Worm (Caenorhabditis elegans) whole organism, L4 larva: Measurements from ENCODE around the gene gfi-1.

Experiments used
- F44E2.7 ChIP-seq: fragments of 200-800 bp; sonication (Bioruptor generic); IDR thresholded peaks from 2 replicates; pipeline ENCODE4 v2.1.2; 2022; ENCODE audit warnings: missing genetic modification characterization, missing compliant biosample characterization
- Y75B8A.6 ChIP-seq: fragments of 200-800 bp; sonication (Bioruptor generic); IDR thresholded peaks from 2 replicates; pipeline ENCODE4 v1.3.6; 2022; ENCODE audit warnings: missing genetic modification reagents, missing genetic modification characterization, missing compliant biosample characterization
- ZK337.2 ChIP-seq: fragments of 200-800 bp; sonication (Bioruptor generic); IDR thresholded peaks from 2 replicates; pipeline ENCODE4 v1.3.6; 2022; ENCODE audit warnings: missing genetic modification reagents, missing genetic modification characterization, missing compliant biosample characterization
- aha-1 ChIP-seq: fragments of 150-350 bp; peaks from one replicate; lab custom pipeline; 2014; ENCODE audit warnings: missing biosample characterization, missing genetic modification characterization
- arid-1 ChIP-seq: fragments of 200-800 bp; sonication (Bioruptor generic); conservative IDR thresholded peaks from 2 replicates; pipeline ENCODE4 v1.3.6; 2022; ENCODE audit warnings: missing genetic modification reagents, missing genetic modification characterization, missing compliant biosample characterization
- ceh-32 ChIP-seq: sonication (generic microtip); optimal IDR thresholded peaks from 2 replicates; lab custom pipeline; 2016; ENCODE audit warnings: mild to moderate bottlenecking, missing genetic modification characterization, missing compliant biosample characterization; ENCODE audit not compliant: poor library complexity
- ceh-62 ChIP-seq: sonication (generic microtip); optimal IDR thresholded peaks from 2 replicates; lab custom pipeline; 2017; ENCODE audit warnings: missing biosample characterization, missing genetic modification characterization
- ceh-82 ChIP-seq: sonication (generic microtip); optimal IDR thresholded peaks from 2 replicates; lab custom pipeline; 2017; ENCODE audit warnings: missing biosample characterization, missing genetic modification characterization
- cey-2 ChIP-seq: sonication (generic microtip); optimal IDR thresholded peaks from 3 replicates; lab custom pipeline; 2017; ENCODE audit warnings: missing genetic modification characterization, mild to moderate bottlenecking, missing compliant biosample characterization, antibody characterized with exemption, borderline replicate concordance; ENCODE audit not compliant: insufficient read depth
- daf-12 ChIP-seq: fragments of 150-350 bp; optimal IDR thresholded peaks from 2 replicates; lab custom pipeline; 2014; ENCODE audit warnings: missing biosample characterization, missing genetic modification reagents, missing genetic modification characterization
- daf-16 ChIP-seq, 3 experiments: sonication (generic microtip); optimal IDR thresholded peaks; 2 replicates each; lab custom pipeline; 2016 to 2017; ENCODE audit warnings: missing genetic modification characterization in 3 of 3, missing genetic modification reagents in 3 of 3, mild to moderate bottlenecking in 2 of 3, missing compliant biosample characterization in 2 of 3, missing biosample characterization in 1 of 3, moderate library complexity in 1 of 3
- dmd-6 ChIP-seq: fragments of 200-800 bp; sonication (Bioruptor generic); IDR thresholded peaks from 2 replicates; pipeline ENCODE4 v1.3.6; 2022; ENCODE audit warnings: missing genetic modification reagents, missing genetic modification characterization, missing compliant biosample characterization
- dmd-9 ChIP-seq: fragments of 200-800 bp; sonication (Bioruptor generic); IDR thresholded peaks from 2 replicates; pipeline ENCODE4 v1.3.6; 2022; ENCODE audit warnings: missing genetic modification reagents, missing genetic modification characterization, missing compliant biosample characterization
- dpl-1 ChIP-seq: fragments of 150-350 bp; optimal IDR thresholded peaks from 2 replicates; lab custom pipeline; 2014; ENCODE audit warnings: missing biosample characterization, missing genetic modification reagents, missing genetic modification characterization
- duxl-1 ChIP-seq: sonication (generic microtip); optimal IDR thresholded peaks from 2 replicates; lab custom pipeline; 2016; ENCODE audit warnings: mild to moderate bottlenecking, missing genetic modification characterization, moderate library complexity, missing compliant biosample characterization; ENCODE audit not compliant: poor library complexity
- dve-1 ChIP-seq: sonication (generic microtip); optimal IDR thresholded peaks from 2 replicates; lab custom pipeline; 2017; ENCODE audit warnings: antibody characterized with exemption, mild to moderate bottlenecking, missing genetic modification characterization, missing compliant biosample characterization; ENCODE audit not compliant: insufficient read depth
- fkh-10 ChIP-seq: fragments of 150-350 bp; optimal IDR thresholded peaks from 2 replicates; lab custom pipeline; 2014; ENCODE audit warnings: missing biosample characterization, missing genetic modification reagents, missing genetic modification characterization
- hlh-11 ChIP-seq: fragments of 200-800 bp; sonication (Bioruptor generic); optimal IDR thresholded peaks from 2 replicates; lab custom pipeline; 2018; ENCODE audit warnings: mild to moderate bottlenecking, missing genetic modification characterization, missing compliant biosample characterization
- hmg-1.1 ChIP-seq: fragments of 200-800 bp; sonication (Bioruptor generic); IDR thresholded peaks from 2 replicates; pipeline ENCODE4 v1.3.6; 2022; ENCODE audit warnings: missing genetic modification reagents, missing genetic modification characterization, missing compliant biosample characterization
- lir-3 ChIP-seq: sonication (generic microtip); optimal IDR thresholded peaks from 2 replicates; lab custom pipeline; 2016; ENCODE audit warnings: mild to moderate bottlenecking, missing genetic modification characterization, missing compliant biosample characterization
- madf-9 ChIP-seq: fragments of 200-800 bp; sonication (Bioruptor generic); conservative IDR thresholded peaks from 2 replicates; pipeline ENCODE4 v1.3.6; 2022; ENCODE audit warnings: missing genetic modification reagents, missing genetic modification characterization, missing compliant biosample characterization
- mdt-29 ChIP-seq: fragments of 200-800 bp; sonication (Bioruptor generic); IDR thresholded peaks from 2 replicates; pipeline ENCODE4 v1.3.6; 2022; ENCODE audit warnings: missing genetic modification reagents, missing genetic modification characterization, missing compliant biosample characterization
- mes-2 ChIP-seq: sonication (generic microtip); optimal IDR thresholded peaks from 2 replicates; lab custom pipeline; 2016; ENCODE audit warnings: missing genotype, mild to moderate bottlenecking, missing genetic modification characterization, missing compliant biosample characterization; ENCODE audit not compliant: poor library complexity, severe bottlenecking
- nhr-10 ChIP-seq: fragments of 150-350 bp; optimal IDR thresholded peaks from 2 replicates; lab custom pipeline; 2014; ENCODE audit warnings: missing biosample characterization, missing genetic modification characterization
- nhr-102 ChIP-seq: sonication (generic microtip); optimal IDR thresholded peaks from 2 replicates; lab custom pipeline; 2016; ENCODE audit warnings: mild to moderate bottlenecking, missing genetic modification characterization, moderate library complexity, missing compliant biosample characterization
- nhr-11 ChIP-seq: fragments of 150-350 bp; optimal IDR thresholded peaks from 2 replicates; lab custom pipeline; 2014; ENCODE audit warnings: missing biosample characterization, missing genetic modification characterization
- nhr-25 ChIP-seq: sonication (generic microtip); optimal IDR thresholded peaks from 2 replicates; lab custom pipeline; 2017; ENCODE audit warnings: missing genetic modification characterization, mild to moderate bottlenecking, missing compliant biosample characterization, antibody characterized with exemption, moderate library complexity, borderline replicate concordance; ENCODE audit not compliant: insufficient read depth
- nhr-28 ChIP-seq: fragments of 150-350 bp; optimal IDR thresholded peaks from 2 replicates; lab custom pipeline; 2014; ENCODE audit warnings: missing biosample characterization, missing genetic modification characterization
- nhr-6 ChIP-seq: fragments of 150-350 bp; optimal IDR thresholded peaks from 2 replicates; lab custom pipeline; 2014; ENCODE audit warnings: missing biosample characterization, missing genetic modification characterization
- nhr-76 ChIP-seq: fragments of 150-350 bp; optimal IDR thresholded peaks from 2 replicates; lab custom pipeline; 2014; ENCODE audit warnings: missing biosample characterization, missing genetic modification characterization
- php-3 ChIP-seq: fragments of 200-800 bp; sonication (Bioruptor generic); IDR thresholded peaks from 2 replicates; pipeline ENCODE4 v1.3.6; 2022; ENCODE audit warnings: missing genetic modification reagents, missing genetic modification characterization, missing compliant biosample characterization
- pqm-1 ChIP-seq: sonication (generic microtip); optimal IDR thresholded peaks from 2 replicates; lab custom pipeline; 2017; ENCODE audit warnings: missing biosample characterization, missing genetic modification characterization
- rbr-2 ChIP-seq: sonication (generic microtip); optimal IDR thresholded peaks from 2 replicates; lab custom pipeline; 2016; ENCODE audit warnings: missing genotype, missing genetic modification characterization, missing compliant biosample characterization
- saeg-2 ChIP-seq: fragments of 200-800 bp; sonication (Bioruptor generic); IDR thresholded peaks from 2 replicates; pipeline ENCODE4 v1.3.6; 2022; ENCODE audit warnings: missing genetic modification reagents, missing genetic modification characterization, missing compliant biosample characterization
- sdz-12 ChIP-seq: fragments of 200-800 bp; sonication (Bioruptor generic); optimal IDR thresholded peaks from 2 replicates; lab custom pipeline; 2018; ENCODE audit warnings: mild to moderate bottlenecking, missing genetic modification characterization, missing compliant biosample characterization
- spr-1 ChIP-seq: sonication (generic microtip); optimal IDR thresholded peaks from 2 replicates; lab custom pipeline; 2016; ENCODE audit warnings: mild to moderate bottlenecking, missing genetic modification characterization, missing compliant biosample characterization
- tag-97 ChIP-seq: fragments of 200-800 bp; sonication (Bioruptor generic); IDR thresholded peaks from 2 replicates; pipeline ENCODE4 v1.3.6; 2022; ENCODE audit warnings: missing genetic modification characterization, missing compliant biosample characterization
- tra-1 ChIP-seq: fragments of 200-800 bp; sonication (Bioruptor generic); IDR thresholded peaks from 2 replicates; pipeline ENCODE4 v1.3.6; 2022; ENCODE audit warnings: missing genetic modification reagents, missing genetic modification characterization, missing compliant biosample characterization
- unc-39 ChIP-seq: sonication (generic microtip); optimal IDR thresholded peaks from 2 replicates; lab custom pipeline; 2017; ENCODE audit warnings: missing biosample characterization, missing genetic modification characterization
- zip-2 ChIP-seq: fragments of 150-350 bp; optimal IDR thresholded peaks from 2 replicates; lab custom pipeline; 2014; ENCODE audit warnings: missing biosample characterization, missing genetic modification characterization

gfi-1 gene

DNA sequence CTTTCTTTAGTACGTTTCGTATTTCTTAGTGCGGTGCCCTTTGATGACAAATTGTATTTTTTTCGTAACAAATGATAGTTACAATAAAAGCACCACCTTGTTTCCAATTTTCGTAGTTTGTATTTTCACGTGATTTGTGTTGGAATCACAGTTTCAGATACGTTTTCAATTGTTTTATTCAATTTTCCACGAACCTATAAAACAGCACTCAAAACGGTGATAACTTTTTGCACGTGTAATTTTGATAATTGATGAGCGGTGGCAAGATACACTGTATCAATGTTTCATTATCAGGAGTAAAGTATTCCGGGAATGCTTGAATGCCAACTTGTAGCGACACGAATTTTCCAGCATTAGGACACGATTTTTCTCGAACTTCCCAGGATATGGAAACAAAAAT, 11.4 kb upstream of the gfi-1 start (continued):
- TF ChIP-seq fkh-10 (no peak), tra-1 (GFP tag; lab: Robert Waterston, UW) (peak; percentile 67; the same call in 1 of the 2 replicates), daf-12 (tag; lab: Kevin White, UChicago) (no peak), rbr-2 (tag; lab: Kevin White, UChicago) (no peak), arid-1 (GFP tag; lab: Robert Waterston, UW) (no peak), mes-2 (tag; lab: Kevin White, UChicago) (no peak), mdt-29 (no peak), dmd-9 (no peak), spr-1 (tag; lab: Kevin White, UChicago) (no peak), ZK337.2 (GFP tag; lab: Robert Waterston, UW) (no peak), hmg-1.1 (GFP tag; lab: Robert Waterston, UW) (no peak), Y75B8A.6 (GFP tag; lab: Robert Waterston, UW) (no peak), nhr-76 (tag; lab: Kevin White, UChicago) (no peak), nhr-6 (no peak), unc-39 (tag; lab: Kevin White, UChicago) (no peak), duxl-1 (no peak), ceh-82 (tag; lab: Kevin White, UChicago) (no peak), nhr-10 (tag; lab: Kevin White, UChicago) (no peak), ceh-62 (no peak)

ce11 chrV:6408733-6409227, 9.0 kb upstream of the gfi-1 start, which contains the start of gene bcf-1:
Gene bcf-1, minus strand, starts transcription at chrV:6408783.
- TF ChIP-seq hlh-11 (tag; lab: Kevin White, UChicago) (peak; percentile 33), nhr-28 (peak; percentile 29), nhr-25 (tag; lab: Kevin White, UChicago) (no peak), pqm-1 (tag; lab: Kevin White, UChicago) (peak; percentile 79), dmd-6 (GFP tag; lab: Robert Waterston, UW) (peak; percentile 63), cey-2 (tag; lab: Kevin White, UChicago) (no peak), php-3 (0 out of 2 replicates have a peak, but pooled peaks have one; percentile 52)

DNA sequence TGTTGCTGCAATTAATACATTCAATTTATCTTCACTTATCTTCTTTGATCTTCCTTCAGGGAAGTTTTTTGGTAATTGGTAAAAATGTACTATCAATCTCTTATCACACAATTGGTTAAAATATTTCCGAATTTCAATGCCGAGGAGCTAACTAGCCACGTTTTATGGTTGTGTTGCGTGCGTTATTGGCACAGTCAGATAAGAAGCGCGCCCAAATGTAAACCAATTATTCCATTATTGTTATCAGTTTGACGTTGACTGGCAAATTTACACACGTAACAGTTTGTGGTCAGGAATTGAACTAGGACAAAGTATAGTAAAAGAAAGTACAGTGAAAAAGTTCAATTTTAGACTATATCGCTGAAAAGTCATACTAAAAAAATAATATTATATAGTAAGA, 7.9 kb upstream of the gfi-1 start:
- TF ChIP-seq tag-97 (GFP tag; lab: Robert Waterston, UW) (no peak), nhr-28 (peak; percentile 84), F44E2.7 (GFP tag; lab: Robert Waterston, UW) (no peak), sdz-12 (no peak), aha-1 (tag; lab: Kevin White, UChicago) (no peak), lir-3 (tag; lab: Kevin White, UChicago) (no peak), dve-1 (peak; percentile 73), ceh-32 (tag; lab: Kevin White, UChicago) (no peak), nhr-10 (tag; lab: Kevin White, UChicago) (no peak), mes-2 (tag; lab: Kevin White, UChicago) (peak; percentile 43), hlh-11 (tag; lab: Kevin White, UChicago) (peak; percentile 63), nhr-102 (tag; lab: Kevin White, UChicago) (peak; percentile 5), daf-16 (GFP tag; optimal IDR thresholded peaks at IDR 0.05; lab: Kevin White, UChicago) (no peak), daf-16 (tag; optimal IDR thresholded peaks at IDR 0.05; lab: Kevin White, UChicago) (peak; percentile 87), pqm-1 (tag; lab: Kevin White, UChicago) (peak; percentile 34), php-3 (peak; percentile 93), dmd-6 (GFP tag; lab: Robert Waterston, UW) (peak; percentile 34), zip-2 (tag; lab: Kevin White, UChicago) (no peak), madf-9 (GFP tag; lab: Robert Waterston, UW) (no peak), Y75B8A.6 (GFP tag; lab: Robert Waterston, UW) (no peak), dpl-1 (GFP tag; lab: Kevin White, UChicago) (no peak), nhr-11 (tag; lab: Kevin White, UChicago) (no peak), saeg-2 (GFP tag; lab: Robert Waterston, UW) (no peak)
